Worm (Caenorhabditis elegans) whole organism, young adult: ENCODE data around the gene F58A4.2.

Source experiments
- B0019.2 ChIP-seq: fragments of 200-800 bp; sonication (Bioruptor generic); conservative IDR thresholded peaks from 2 replicates; pipeline ENCODE4 v1.3.6; 2022; ENCODE audit warnings: missing genetic modification reagents, missing genetic modification characterization, missing compliant biosample characterization
- B0336.3 ChIP-seq: fragments of 200-800 bp; sonication (Bioruptor generic); IDR thresholded peaks from 2 replicates; pipeline ENCODE4 v1.3.6; 2022; ENCODE audit warnings: missing genetic modification characterization, missing compliant biosample characterization
- C17E4.6 ChIP-seq: fragments of 200-800 bp; sonication (Bioruptor generic); IDR thresholded peaks from 2 replicates; pipeline ENCODE4 v1.3.6; 2022; ENCODE audit warnings: missing genetic modification reagents, missing genetic modification characterization, missing compliant biosample characterization
- F33H1.4 ChIP-seq: fragments of 200-800 bp; sonication (Bioruptor generic); IDR thresholded peaks from 2 replicates; pipeline ENCODE4 v1.3.6; 2022; ENCODE audit warnings: missing genetic modification reagents, missing genetic modification characterization, missing compliant biosample characterization
- F55B11.4 ChIP-seq: sonication (generic microtip); optimal IDR thresholded peaks from 2 replicates; lab custom pipeline; 2016; ENCODE audit warnings: missing compliant biosample characterization, missing genetic modification characterization, borderline replicate concordance; ENCODE audit not compliant: insufficient read depth
- T07F8.4 ChIP-seq: sonication (generic microtip); optimal IDR thresholded peaks from 2 replicates; lab custom pipeline; 2016; ENCODE audit warnings: mild to moderate bottlenecking, missing genetic modification characterization, moderate library complexity, missing compliant biosample characterization
- Y53F4B.3 ChIP-seq: fragments of 200-800 bp; sonication (Bioruptor generic); IDR thresholded peaks from 2 replicates; pipeline ENCODE4 v1.3.6; 2022; ENCODE audit warnings: missing genetic modification reagents, missing genetic modification characterization, missing compliant biosample characterization
- ZK185.1 ChIP-seq: sonication (generic microtip); optimal IDR thresholded peaks from 2 replicates; lab custom pipeline; 2016; ENCODE audit warnings: mild to moderate bottlenecking, missing genetic modification characterization, missing compliant biosample characterization; ENCODE audit not compliant: poor library complexity, severe bottlenecking
- ama-1 ChIP-seq, 3 experiments: fragments of 150-350 bp in 1 of 3; sonication (generic microtip) in 2 of 3; optimal IDR thresholded peaks; 2 replicates each; lab custom pipeline; 2014 to 2018; ENCODE audit warnings: missing biosample characterization in 2 of 3, missing genetic modification characterization in 2 of 3, missing genetic modification reagents in 2 of 3
- attf-5 ChIP-seq: fragments of 200-800 bp; sonication (Bioruptor generic); optimal IDR thresholded peaks from 2 replicates; lab custom pipeline; 2018; ENCODE audit warnings: mild to moderate bottlenecking, missing genetic modification characterization, missing compliant biosample characterization
- attf-6 ChIP-seq: fragments of 200-800 bp; sonication (Bioruptor generic); IDR thresholded peaks from 2 replicates; pipeline ENCODE4 v1.3.6; 2022; ENCODE audit warnings: missing genetic modification reagents, missing genetic modification characterization, missing compliant biosample characterization
- bed-2 ChIP-seq: fragments of 200-800 bp; sonication (Bioruptor generic); IDR thresholded peaks from 2 replicates; pipeline ENCODE4 v1.3.6; 2022; ENCODE audit warnings: missing genetic modification reagents, missing genetic modification characterization, missing compliant biosample characterization
- ccch-3 ChIP-seq: fragments of 200-800 bp; sonication (Bioruptor generic); optimal IDR thresholded peaks from 2 replicates; lab custom pipeline; 2018; ENCODE audit warnings: mild to moderate bottlenecking, missing genetic modification characterization, missing compliant biosample characterization
- ceh-100 ChIP-seq: fragments of 200-800 bp; sonication (Bioruptor generic); IDR thresholded peaks from 2 replicates; pipeline ENCODE4 v1.3.6; 2022; ENCODE audit warnings: missing genetic modification reagents, missing genetic modification characterization, missing compliant biosample characterization
- ceh-91 ChIP-seq: fragments of 200-800 bp; sonication (Bioruptor generic); IDR thresholded peaks from 2 replicates; pipeline ENCODE4 v1.3.6; 2022; ENCODE audit warnings: missing genetic modification reagents, missing genetic modification characterization, missing compliant biosample characterization
- dox-1 ChIP-seq: fragments of 200-800 bp; sonication (Bioruptor generic); IDR thresholded peaks from 2 replicates; pipeline ENCODE4 v1.3.6; 2022; ENCODE audit warnings: missing genetic modification reagents, missing genetic modification characterization, missing compliant biosample characterization
- efl-1 ChIP-seq: fragments of 150-350 bp; optimal IDR thresholded peaks from 2 replicates; lab custom pipeline; 2014; ENCODE audit warnings: missing biosample characterization, missing genetic modification reagents, missing genetic modification characterization
- egl-18 ChIP-seq: fragments of 200-800 bp; sonication (Bioruptor generic); IDR thresholded peaks from 2 replicates; pipeline ENCODE4 v1.3.6; 2022; ENCODE audit warnings: missing genetic modification reagents, missing genetic modification characterization, missing compliant biosample characterization
- ekl-4 ChIP-seq: fragments of 200-800 bp; sonication (Bioruptor generic); IDR thresholded peaks from 2 replicates; pipeline ENCODE4 v1.3.6; 2022; ENCODE audit warnings: missing genetic modification reagents, missing genetic modification characterization, missing compliant biosample characterization
- ets-4 ChIP-seq: fragments of 200-800 bp; sonication (Bioruptor generic); optimal IDR thresholded peaks from 2 replicates; lab custom pipeline; 2018; ENCODE audit warnings: mild to moderate bottlenecking, missing genetic modification characterization, missing compliant biosample characterization
- him-1 ChIP-seq: sonication (generic microtip); optimal IDR thresholded peaks from 2 replicates; lab custom pipeline; 2016; ENCODE audit warnings: missing genotype, missing genetic modification reagents, missing genetic modification characterization, missing compliant biosample characterization
- hlh-12 ChIP-seq: sonication (generic microtip); optimal IDR thresholded peaks from 2 replicates; lab custom pipeline; 2016; ENCODE audit warnings: missing genetic modification characterization, missing compliant biosample characterization
- lag-1 ChIP-seq: fragments of 200-800 bp; sonication (Bioruptor generic); IDR thresholded peaks from 2 replicates; pipeline ENCODE4 v1.3.6; 2022; ENCODE audit warnings: missing genetic modification reagents, missing genetic modification characterization, missing compliant biosample characterization
- let-526 ChIP-seq: fragments of 200-800 bp; sonication (Bioruptor generic); IDR thresholded peaks from 2 replicates; pipeline ENCODE4 v1.3.6; 2022; ENCODE audit warnings: missing genetic modification reagents, missing genetic modification characterization, missing compliant biosample characterization
- let-607 ChIP-seq, 2 experiments: fragments of 200-800 bp in 1 of 2; sonication (Bioruptor generic) in 1 of 2; sonication (generic microtip) in 1 of 2; optimal IDR thresholded peaks; 2 replicates each; lab custom pipeline; 2016 to 2018; ENCODE audit warnings: mild to moderate bottlenecking in 2 of 2, missing compliant biosample characterization in 2 of 2, missing genetic modification characterization in 2 of 2, moderate library complexity in 2 of 2, missing genotype in 1 of 2
- lin-35 ChIP-seq, 3 experiments: fragments of 150-350 bp in 2 of 3; sonication (generic microtip) in 1 of 3; optimal IDR thresholded peaks; 2 replicates each; lab custom pipeline; 2014 to 2018; ENCODE audit warnings: missing biosample characterization in 3 of 3, missing genetic modification characterization in 3 of 3, missing genetic modification reagents in 3 of 3
- lin-40 ChIP-seq: sonication (generic microtip); optimal IDR thresholded peaks from 2 replicates; lab custom pipeline; 2016; ENCODE audit warnings: missing genetic modification characterization, mild to moderate bottlenecking, missing compliant biosample characterization, missing genotype, missing genetic modification reagents
- lin-54 ChIP-seq: fragments of 200-800 bp; sonication (Bioruptor generic); optimal IDR thresholded peaks from 2 replicates; lab custom pipeline; 2018; ENCODE audit warnings: mild to moderate bottlenecking, missing genetic modification characterization, missing compliant biosample characterization
- lsl-1 ChIP-seq: fragments of 200-800 bp; sonication (Bioruptor generic); optimal IDR thresholded peaks from 2 replicates; lab custom pipeline; 2018; ENCODE audit warnings: mild to moderate bottlenecking, missing genetic modification characterization, moderate library complexity, missing compliant biosample characterization
- madf-10 ChIP-seq: sonication (generic microtip); optimal IDR thresholded peaks from 2 replicates; lab custom pipeline; 2016; ENCODE audit warnings: mild to moderate bottlenecking, missing genetic modification characterization, missing compliant biosample characterization
- madf-6 ChIP-seq: fragments of 200-800 bp; sonication (Bioruptor generic); IDR thresholded peaks from 2 replicates; pipeline ENCODE4 v1.3.6; 2022; ENCODE audit warnings: missing genetic modification reagents, missing genetic modification characterization, missing compliant biosample characterization
- mel-28 ChIP-seq: sonication (generic microtip); optimal IDR thresholded peaks from 2 replicates; lab custom pipeline; 2016; ENCODE audit warnings: borderline replicate concordance, mild to moderate bottlenecking, missing genetic modification characterization, missing compliant biosample characterization
- mxl-1 ChIP-seq: sonication (generic microtip); optimal IDR thresholded peaks from 2 replicates; lab custom pipeline; 2016; ENCODE audit warnings: missing genetic modification characterization, missing compliant biosample characterization
- nfya-1 ChIP-seq: sonication (generic microtip); optimal IDR thresholded peaks from 2 replicates; lab custom pipeline; 2017; ENCODE audit warnings: antibody characterized with exemption, missing compliant biosample characterization, missing genetic modification characterization, borderline replicate concordance; ENCODE audit not compliant: insufficient read depth
- nfyb-1 ChIP-seq: fragments of 200-800 bp; sonication (Bioruptor generic); IDR thresholded peaks from 2 replicates; pipeline ENCODE4 v1.3.6; 2022; ENCODE audit warnings: missing genetic modification reagents, missing genetic modification characterization, missing compliant biosample characterization
- nhr-27 ChIP-seq: fragments of 200-800 bp; sonication (Bioruptor generic); optimal IDR thresholded peaks from 2 replicates; lab custom pipeline; 2018; ENCODE audit warnings: mild to moderate bottlenecking, missing genetic modification characterization, moderate library complexity, missing compliant biosample characterization
- nhr-80 ChIP-seq: sonication (generic microtip); optimal IDR thresholded peaks from 2 replicates; lab custom pipeline; 2016; ENCODE audit warnings: missing genetic modification characterization, missing compliant biosample characterization
- nhr-90 ChIP-seq: sonication (generic microtip); optimal IDR thresholded peaks from 2 replicates; lab custom pipeline; 2016; ENCODE audit warnings: missing genotype, mild to moderate bottlenecking, missing genetic modification characterization, missing compliant biosample characterization
- pbrm-1 ChIP-seq: fragments of 200-800 bp; sonication (Bioruptor generic); IDR thresholded peaks from 2 replicates; pipeline ENCODE4 v1.3.6; 2022; ENCODE audit warnings: missing genetic modification reagents, missing genetic modification characterization, missing compliant biosample characterization
- pha-4 ChIP-seq: fragments of 150-350 bp; sonication (generic microtip); optimal IDR thresholded peaks from 2 replicates; lab custom pipeline; 2014; ENCODE audit warnings: missing biosample characterization, missing genetic modification reagents, missing genetic modification characterization
- rec-8 ChIP-seq, 2 experiments: sonication (generic microtip); optimal IDR thresholded peaks; 2 replicates each; lab custom pipeline; 2016; ENCODE audit warnings: mild to moderate bottlenecking in 2 of 2, missing genetic modification characterization in 2 of 2, missing genetic modification reagents in 2 of 2, missing genotype in 2 of 2, missing biosample characterization in 1 of 2, missing compliant biosample characterization in 1 of 2, moderate library complexity in 1 of 2
- snpc-1.1 ChIP-seq: sonication (generic microtip); optimal IDR thresholded peaks from 2 replicates; lab custom pipeline; 2017; ENCODE audit warnings: missing genetic modification characterization, mild to moderate bottlenecking, missing compliant biosample characterization, antibody characterized with exemption, moderate library complexity, missing genotype, missing genetic modification reagents; ENCODE audit not compliant: insufficient read depth
- sptf-2 ChIP-seq: fragments of 200-800 bp; sonication (Bioruptor generic); optimal IDR thresholded peaks from 2 replicates; lab custom pipeline; 2018; ENCODE audit warnings: mild to moderate bottlenecking, missing genetic modification characterization, missing compliant biosample characterization
- tbp1 ChIP-seq: fragments of 200-800 bp; sonication (Bioruptor generic); optimal IDR thresholded peaks from 2 replicates; lab custom pipeline; 2018; ENCODE audit warnings: mild to moderate bottlenecking, missing genetic modification characterization, missing compliant biosample characterization
- xnd-1 ChIP-seq: sonication (generic microtip); optimal IDR thresholded peaks from 2 replicates; lab custom pipeline; 2016; ENCODE audit warnings: missing genotype, missing genetic modification reagents, missing genetic modification characterization, missing compliant biosample characterization
- ztf-22 ChIP-seq: fragments of 200-800 bp; sonication (Bioruptor generic); optimal IDR thresholded peaks from 2 replicates; lab custom pipeline; 2018; ENCODE audit warnings: mild to moderate bottlenecking, missing genetic modification characterization, moderate library complexity, missing compliant biosample characterization

Gene F58A4.2

DNA sequence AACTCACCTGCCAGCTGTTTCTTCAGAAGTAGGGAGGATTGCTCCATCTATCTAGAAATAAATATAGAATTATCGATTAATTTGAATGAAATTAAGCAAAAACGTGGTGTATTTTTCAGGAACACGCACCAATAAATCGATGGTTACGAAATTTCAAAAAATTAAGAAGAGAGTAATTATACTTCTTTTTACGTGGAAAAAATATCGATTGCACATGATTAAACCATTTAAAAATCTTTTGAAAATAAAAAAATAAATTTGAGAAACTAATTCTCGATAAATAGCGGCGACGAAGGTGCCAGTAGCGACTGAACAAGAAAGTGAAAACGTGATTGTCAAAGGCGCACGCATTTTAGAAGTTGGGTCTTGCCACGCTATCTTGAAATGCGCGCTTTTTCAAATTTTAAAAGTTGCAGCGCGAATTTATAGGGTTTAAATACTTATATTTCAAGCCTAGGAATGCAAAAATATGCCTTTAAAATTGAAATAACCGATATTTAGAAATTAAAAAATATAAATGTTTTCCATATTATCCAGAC lies 30.6 kb upstream of the F58A4.2 start, which contains the start of gene ubc-7 (continued):
- TF ChIP-seq snpc-1.1 (tag; lab: Kevin White, UChicago) (peak; percentile 58), dox-1 (peak; percentile 25; the same call in 1 of the 2 replicates), lin-35 (GFP tag; optimal IDR thresholded peaks at IDR 0.05; lab: Kevin White, UChicago) (peak; percentile 50 to 91 (median 79)), hlh-12 (tag; lab: Kevin White, UChicago) (no peak), egl-18 (GFP tag; lab: Robert Waterston, UW) (no peak), C17E4.6 (GFP tag; lab: Robert Waterston, UW) (no peak), efl-1 (GFP tag; lab: Kevin White, UChicago) (peak; percentile 96), nfyb-1 (GFP tag; lab: Robert Waterston, UW) (peak; percentile 43; the same call in 1 of the 2 replicates), him-1 (tag; lab: Kevin White, UChicago) (peak; percentile 24), sptf-2 (GFP tag; lab: Kevin White, UChicago) (no peak), tbp1 (GFP tag; lab: Kevin White, UChicago) (peak; percentile 56), madf-10 (no peak), F55B11.4 (tag; lab: Kevin White, UChicago) (no peak), B0336.3 (GFP tag; lab: Robert Waterston, UW) (peak; percentile 42; the same call in 1 of the 2 replicates), F33H1.4 (peak; percentile 97), nhr-27 (tag; lab: Kevin White, UChicago) (no peak), Y53F4B.3 (GFP tag; lab: Robert Waterston, UW) (no peak), ets-4 (GFP tag; lab: Kevin White, UChicago) (no peak), lsl-1 (GFP tag; lab: Kevin White, UChicago) (peak; percentile 69), ccch-3 (GFP tag; lab: Kevin White, UChicago) (no peak), nhr-80 (peak; percentile 22), xnd-1 (tag; lab: Kevin White, UChicago) (peak; percentile 79), let-526 (GFP tag; lab: Robert Waterston, UW) (0 out of 2 replicates have a peak, but pooled peaks have one; percentile 6), ceh-91 (peak; percentile 83), B0019.2 (GFP tag; lab: Robert Waterston, UW) (0 out of 2 replicates have a peak, but pooled peaks have one; percentile 3), ZK185.1 (peak; percentile 63), attf-6 (GFP tag; lab: Robert Waterston, UW) (no peak), lin-40 (tag; lab: Kevin White, UChicago) (peak; percentile 52), rec-8 (tag; optimal IDR thresholded peaks at IDR 0.05; lab: Kevin White, UChicago) (no peak), attf-5 (GFP tag; lab: Kevin White, UChicago) (peak; percentile 72), ceh-100 (peak; percentile 19; the same call in 1 of the 2 replicates), bed-2 (GFP tag; lab: Robert Waterston, UW) (no peak), ekl-4 (GFP tag; lab: Robert Waterston, UW) (peak; percentile 76), mxl-1 (tag; lab: Kevin White, UChicago) (no peak), pbrm-1 (GFP tag; lab: Robert Waterston, UW) (no peak), pha-4 (no peak), nfya-1 (no peak), ama-1 (optimal IDR thresholded peaks at IDR 0.05; lab: Kevin White, UChicago) (peak; percentile 51), ama-1 (GFP tag; optimal IDR thresholded peaks at IDR 0.05; lab: Kevin White, UChicago) (no peak), T07F8.4 (tag; lab: Kevin White, UChicago) (no peak), let-607 (tag; optimal IDR thresholded peaks at IDR 0.05; lab: Kevin White, UChicago) (no peak), ztf-22 (GFP tag; lab: Kevin White, UChicago) (no peak), madf-6 (GFP tag; lab: Robert Waterston, UW) (peak; percentile 96), nhr-90 (tag; lab: Kevin White, UChicago) (no peak), lag-1 (no peak), mel-28 (no peak), lin-54 (GFP tag; lab: Kevin White, UChicago) (peak; percentile 95)
